Worm (Caenorhabditis elegans) whole organism, early embryonic: Measurements from ENCODE around the gene F37H8.6.

Source experiments
- B0310.2 ChIP-seq: sonication (generic microtip); optimal IDR thresholded peaks from 2 replicates; lab custom pipeline; 2016; ENCODE audit warnings: mild to moderate bottlenecking, missing genetic modification characterization, missing compliant biosample characterization
- F13C5.2 ChIP-seq: sonication (generic microtip); optimal IDR thresholded peaks from 2 replicates; lab custom pipeline; 2017; ENCODE audit warnings: mild to moderate bottlenecking, missing genetic modification characterization, inconsistent platforms, missing compliant biosample characterization
- aly-1 ChIP-seq: sonication (generic microtip); optimal IDR thresholded peaks from 2 replicates; lab custom pipeline; 2016; ENCODE audit warnings: missing genetic modification characterization, missing compliant biosample characterization
- ama-1 ChIP-seq: fragments of 150-350 bp; optimal IDR thresholded peaks from 2 replicates; lab custom pipeline; 2014
- ceh-13 ChIP-seq: fragments of 200-800 bp; sonication (Bioruptor generic); optimal IDR thresholded peaks from 2 replicates; lab custom pipeline; 2018; ENCODE audit warnings: mild to moderate bottlenecking, missing genetic modification characterization, missing compliant biosample characterization
- ceh-36 ChIP-seq: sonication (generic microtip); optimal IDR thresholded peaks from 2 replicates; lab custom pipeline; 2016; ENCODE audit warnings: missing genetic modification characterization, inconsistent platforms, missing compliant biosample characterization
- ets-7 ChIP-seq: sonication (generic microtip); optimal IDR thresholded peaks from 2 replicates; lab custom pipeline; 2016; ENCODE audit warnings: missing genotype, missing genetic modification characterization, missing compliant biosample characterization
- flt-1 ChIP-seq: fragments of 200-800 bp; sonication (Bioruptor generic); IDR thresholded peaks from 2 replicates; pipeline ENCODE4 v1.3.6; 2022; ENCODE audit warnings: missing genetic modification characterization, missing compliant biosample characterization
- hmbx-1 ChIP-seq: sonication (generic microtip); optimal IDR thresholded peaks from 2 replicates; lab custom pipeline; 2016; ENCODE audit warnings: mild to moderate bottlenecking, missing genetic modification characterization, missing compliant biosample characterization
- hmg-4 ChIP-seq: fragments of 200-800 bp; sonication (Bioruptor generic); optimal IDR thresholded peaks from 2 replicates; lab custom pipeline; 2018; ENCODE audit warnings: mild to moderate bottlenecking, missing genetic modification characterization, missing compliant biosample characterization
- hnd-1 ChIP-seq: sonication (generic microtip); optimal IDR thresholded peaks from 2 replicates; lab custom pipeline; 2016; ENCODE audit warnings: missing genetic modification characterization, missing compliant biosample characterization
- pes-1 ChIP-seq: fragments of 200-800 bp; sonication (Bioruptor generic); IDR thresholded peaks from 2 replicates; pipeline ENCODE4 v1.3.6; 2022; ENCODE audit warnings: missing genetic modification reagents, missing genetic modification characterization, missing compliant biosample characterization
- scrt-1 ChIP-seq: fragments of 200-800 bp; sonication (Bioruptor generic); IDR thresholded peaks from 2 replicates; pipeline ENCODE4 v1.3.6; 2022; ENCODE audit warnings: missing genetic modification characterization, missing compliant biosample characterization
- sea-1 ChIP-seq: fragments of 200-800 bp; sonication (Bioruptor generic); conservative IDR thresholded peaks from 2 replicates; pipeline ENCODE4 v1.3.6; 2022; ENCODE audit warnings: missing genetic modification characterization, missing compliant biosample characterization
- tbx-11 ChIP-seq: fragments of 200-800 bp; sonication (Bioruptor generic); IDR thresholded peaks from 2 replicates; pipeline ENCODE4 v1.3.6; 2022; ENCODE audit warnings: missing genetic modification characterization, missing compliant biosample characterization
- tbx-37 ChIP-seq: fragments of 200-800 bp; sonication (Bioruptor generic); conservative IDR thresholded peaks from 2 replicates; pipeline ENCODE4 v1.3.6; 2022; ENCODE audit warnings: missing genetic modification reagents, missing genetic modification characterization, missing compliant biosample characterization
- tra-4 ChIP-seq: sonication (generic microtip); optimal IDR thresholded peaks from 2 replicates; lab custom pipeline; 2017; ENCODE audit warnings: missing genetic modification characterization, missing compliant biosample characterization

F37H8.6 gene

ce11 chrII:11200234-11200755 lies 23.0 kb upstream of the F37H8.6 start:
- TF ChIP-seq F13C5.2 (tag; lab: Kevin White, UChicago): no peak
- TF ChIP-seq hnd-1: no peak
- no peak for TF ChIP-seq hmbx-1 (tag; lab: Kevin White, UChicago)
- TF ChIP-seq flt-1 (GFP tag; lab: Robert Waterston, UW): no peak

ce11 chrII:11193523-11193922 lies 16.2 kb upstream of the F37H8.6 start:
- TF ChIP-seq F13C5.2 (tag; lab: Kevin White, UChicago): no peak
- no peak for TF ChIP-seq ama-1 (lab: Kevin White, UChicago)
- no peak for TF ChIP-seq ceh-36
- TF ChIP-seq tbx-37 (GFP tag; lab: Robert Waterston, UW): no peak
- no peak for TF ChIP-seq hmbx-1 (tag; lab: Kevin White, UChicago)
- no peak for TF ChIP-seq tra-4 (tag; lab: Kevin White, UChicago)
- TF ChIP-seq hnd-1: no peak
- no peak for TF ChIP-seq sea-1 (GFP tag; lab: Robert Waterston, UW)
- no peak for TF ChIP-seq hmg-4 (GFP tag; lab: Kevin White, UChicago)
- no peak for TF ChIP-seq flt-1 (GFP tag; lab: Robert Waterston, UW)
- TF ChIP-seq pes-1 (GFP tag; lab: Robert Waterston, UW): no peak
- no peak for TF ChIP-seq ets-7 (tag; lab: Kevin White, UChicago)
- no peak for TF ChIP-seq ceh-13 (GFP tag; lab: Kevin White, UChicago)
- no peak for TF ChIP-seq scrt-1
- TF ChIP-seq aly-1 (tag; lab: Kevin White, UChicago): no peak
- TF ChIP-seq tbx-11 (GFP tag; lab: Robert Waterston, UW): no peak

ce11 chrII:11192488-11192887 lies 15.2 kb upstream of the F37H8.6 start:
- TF ChIP-seq tbx-37 (GFP tag; lab: Robert Waterston, UW) (no peak), aly-1 (tag; lab: Kevin White, UChicago) (no peak), ama-1 (lab: Kevin White, UChicago) (no peak)

ce11 chrII:11188026-11188425 lies 10.8 kb upstream of the F37H8.6 start, which contains the start of gene F37H8.5:
TSS of gene F37H8.5 (plus strand) at chrII:11188206.
- no peak for TF ChIP-seq ama-1 (lab: Kevin White, UChicago)
- no peak for TF ChIP-seq flt-1 (GFP tag; lab: Robert Waterston, UW)
- TF ChIP-seq ceh-36: no peak
- no peak for TF ChIP-seq F13C5.2 (tag; lab: Kevin White, UChicago)
- no peak for TF ChIP-seq tra-4 (tag; lab: Kevin White, UChicago)
- no peak for TF ChIP-seq scrt-1
- no peak for TF ChIP-seq ceh-13 (GFP tag; lab: Kevin White, UChicago)
- no peak for TF ChIP-seq sea-1 (GFP tag; lab: Robert Waterston, UW)
- TF ChIP-seq hmg-4 (GFP tag; lab: Kevin White, UChicago): no peak
- TF ChIP-seq hnd-1: no peak
- no peak for TF ChIP-seq aly-1 (tag; lab: Kevin White, UChicago)

- TF ChIP-seq ceh-13 (GFP tag; lab: Kevin White, UChicago): no peak
- no peak for TF ChIP-seq B0310.2 (tag; lab: Kevin White, UChicago)
- no peak for TF ChIP-seq hnd-1
Measured at ce11 chrII:11185728-11186127, 8.5 kb upstream of the F37H8.6 start, which contains the start of gene sfxn-1.2. TSS of gene sfxn-1.2 (plus strand) at chrII:11186028.

- TF ChIP-seq flt-1 (GFP tag; lab: Robert Waterston, UW) (no peak), B0310.2 (tag; lab: Kevin White, UChicago) (no peak), hmg-4 (GFP tag; lab: Kevin White, UChicago) (peak; percentile 65), F13C5.2 (tag; lab: Kevin White, UChicago) (peak; percentile 44)
Measured at ce11 chrII:11184757-11185341, 7.6 kb upstream of the F37H8.6 start, which contains the start of gene lir-3. TSS of gene lir-3 (minus strand) at chrII:11184807.

- TF ChIP-seq hnd-1: no peak
- no peak for TF ChIP-seq tra-4 (tag; lab: Kevin White, UChicago)
- no peak for TF ChIP-seq flt-1 (GFP tag; lab: Robert Waterston, UW)
- TF ChIP-seq tbx-11 (GFP tag; lab: Robert Waterston, UW): no peak
Measured at ce11 chrII:11181250-11181704, 4.0 kb upstream of the F37H8.6 start, which contains the start of gene bigr-1. TSS of gene bigr-1 (plus strand) at chrII:11181654.

ce11 chrII:11178737-11179136 lies 1.5 kb upstream of the F37H8.6 start:
- TF ChIP-seq tbx-11 (GFP tag; lab: Robert Waterston, UW) (no peak), hnd-1 (no peak), pes-1 (GFP tag; lab: Robert Waterston, UW) (no peak), sea-1 (GFP tag; lab: Robert Waterston, UW) (no peak), F13C5.2 (tag; lab: Kevin White, UChicago) (no peak), tbx-37 (GFP tag; lab: Robert Waterston, UW) (no peak), ama-1 (lab: Kevin White, UChicago) (no peak), ets-7 (tag; lab: Kevin White, UChicago) (no peak)
